Worm (Caenorhabditis elegans): ENCODE results near the gene mrps-25.

mrps-25 gene

ce11 chrIV:1086913-1087312 lies 30.2 kb downstream of the mrps-25 start, which contains the start of gene csn-4:
TSS of gene csn-4 (minus strand) at chrIV:1087013.
- TF ChIP-seq lin-26 (GFP tag; IDR thresholded peaks at IDR 0.05) (no peak), cebp-1 (GFP tag; IDR thresholded peaks at IDR 0.05) (no peak), cebp-1 (tag; optimal IDR thresholded peaks at IDR 0.05) (peak; percentile 15), nfyb-1 (GFP tag; IDR thresholded peaks at IDR 0.05) (0 out of 2 replicates have a peak, but pooled peaks have one; percentile 10), madf-3 (GFP tag; IDR thresholded peaks at IDR 0.05) (no peak)

- TF ChIP-seq nfya-2 (GFP tag; IDR thresholded peaks at IDR 0.05) (peak; percentile 92), tbx-9 (tag; optimal IDR thresholded peaks at IDR 0.05; ENCODE audit: borderline replicate concordance) (peak; percentile 50), ztf-26 (tag; optimal IDR thresholded peaks at IDR 0.05) (peak; percentile 98), B0336.3 (GFP tag; IDR thresholded peaks at IDR 0.05) (peak; percentile 99), zfh-2 (GFP tag; conservative IDR thresholded peaks at IDR 0.05) (peak; percentile 91), sptf-2 (GFP tag; optimal IDR thresholded peaks at IDR 0.05) (peak; percentile 8), hmg-1.2 (GFP tag; IDR thresholded peaks at IDR 0.05) (peak; percentile 91), lin-40 (tag; optimal IDR thresholded peaks at IDR 0.05) (peak; percentile 98), Y56A3A.18 (GFP tag; IDR thresholded peaks at IDR 0.05) (peak; percentile 99), aptf-3 (GFP tag; IDR thresholded peaks at IDR 0.05) (peak; percentile 83; the same call in 1 of the 2 replicates), mes-4 (tag; optimal IDR thresholded peaks at IDR 0.05) (peak; percentile 35), atf-7 (tag; optimal IDR thresholded peaks at IDR 0.05) (peak; percentile 96), hsf-1 (GFP tag; IDR thresholded peaks at IDR 0.05) (peak; percentile 98), fkh-3 (tag; optimal IDR thresholded peaks at IDR 0.05) (peak; percentile 79), attf-6 (GFP tag; IDR thresholded peaks at IDR 0.05) (peak; percentile 91), D2030.7 (GFP tag; IDR thresholded peaks at IDR 0.05) (peak; percentile 97), nhr-179 (tag; optimal IDR thresholded peaks at IDR 0.05) (no peak), ztf-3 (GFP tag; optimal IDR thresholded peaks at IDR 0.05) (peak; percentile 87), attf-3 (GFP tag; conservative IDR thresholded peaks at IDR 0.05) (peak; percentile 95), madf-6 (GFP tag; IDR thresholded peaks at IDR 0.05) (peak; percentile 98), attf-5 (GFP tag; optimal IDR thresholded peaks at IDR 0.05) (peak; percentile 97), hmg-20 (GFP tag; IDR thresholded peaks at IDR 0.05) (peak; percentile 96), Y53G8AR.9 (GFP tag; conservative IDR thresholded peaks at IDR 0.05) (peak; percentile 100), C06A6.2 (GFP tag; conservative IDR thresholded peaks at IDR 0.05) (peak; percentile 96), ccch-3 (GFP tag; optimal IDR thresholded peaks at IDR 0.05) (peak; percentile 1), sdz-38 (tag; optimal IDR thresholded peaks at IDR 0.05) (no peak), egrh-3 (GFP tag; IDR thresholded peaks at IDR 0.05) (peak; percentile 47; the same call in 1 of the 2 replicates), lsy-27 (tag; optimal IDR thresholded peaks at IDR 0.05; ENCODE audit: borderline replicate concordance, insufficient read depth) (peak; percentile 80), ceh-91 (GFP tag; IDR thresholded peaks at IDR 0.05) (peak; percentile 96), unc-62 (GFP tag; optimal IDR thresholded peaks at IDR 0.05) (no peak), lin-35 (GFP tag; optimal IDR thresholded peaks at IDR 0.05) (peak; percentile 59 to 97 (median 88)), F57C9.4 (tag; optimal IDR thresholded peaks at IDR 0.05) (peak; percentile 65), ztf-22 (GFP tag; optimal IDR thresholded peaks at IDR 0.05) (peak; percentile 60), madf-10 (tag; optimal IDR thresholded peaks at IDR 0.05) (peak; percentile 89), sea-2 (GFP tag; IDR thresholded peaks at IDR 0.05) (peak; percentile 87; the same call in 1 of the 2 replicates), snpc-4 (GFP tag; optimal IDR thresholded peaks at IDR 0.05) (peak; percentile 71), snpc-4 (tag; optimal IDR thresholded peaks at IDR 0.05) (peak; percentile 69 to 87 (median 78)), lsl-1 (GFP tag; optimal IDR thresholded peaks at IDR 0.05) (peak; percentile 100), Y79H2A.3 (GFP tag; conservative IDR thresholded peaks at IDR 0.05) (peak; percentile 82), nhr-80 (tag; optimal IDR thresholded peaks at IDR 0.05) (peak; percentile 29), ekl-4 (GFP tag; IDR thresholded peaks at IDR 0.05) (peak; percentile 99), nhr-90 (tag; optimal IDR thresholded peaks at IDR 0.05) (peak; percentile 49)
Observed at ce11 chrIV:1093870-1094564, 37.3 kb downstream of the mrps-25 start, which contains the start of the genes cct-8 and Y55F3AR.2. TSS of gene cct-8 (minus strand) at chrIV:1093920. TSS of gene Y55F3AR.2 (plus strand) at chrIV:1094541.

All from whole organism, young adult.